Fruit fly (Drosophila melanogaster) whole organism, embryonic: ENCODE data around the gene be.
A peak's percentile ranks its signal among the peaks of the same experiment; 100 is the strongest.

Experiments used
- Blimp-1 ChIP-seq: fragments of 200-800 bp; sonication (Bioruptor generic); optimal IDR thresholded peaks from 3 replicates; lab custom pipeline; 2018; ENCODE audit warnings: missing biosample characterization, missing genetic modification characterization, mild to moderate bottlenecking, moderate library complexity, missing genetic modification reagents
- CG10274 ChIP-seq: fragments of 200-800 bp; sonication (Bioruptor generic); optimal IDR thresholded peaks from 3 replicates; lab custom pipeline; 2017; ENCODE audit warnings: missing biosample characterization, mild to moderate bottlenecking, missing genetic modification characterization
- CG10366 ChIP-seq: fragments of 200-800 bp; sonication (Bioruptor generic); IDR thresholded peaks from 2 replicates; pipeline ENCODE4 v1.3.6; 2022; ENCODE audit warnings: missing biosample characterization, missing genetic modification characterization
- CG12104 ChIP-seq: fragments of 200-800 bp; sonication (Bioruptor generic); optimal IDR thresholded peaks from 3 replicates; lab custom pipeline; 2016; ENCODE audit warnings: missing biosample characterization, missing genetic modification characterization
- CG12219 ChIP-seq: fragments of 200-800 bp; sonication (Bioruptor generic); optimal IDR thresholded peaks from 3 replicates; lab custom pipeline; 2018; ENCODE audit warnings: missing biosample characterization, mild to moderate bottlenecking, missing genetic modification characterization
- CG13775 ChIP-seq: fragments of 200-800 bp; sonication (Bioruptor generic); optimal IDR thresholded peaks from 3 replicates; lab custom pipeline; 2017; ENCODE audit warnings: missing biosample characterization, mild to moderate bottlenecking, missing genetic modification characterization
- CG17328 ChIP-seq: fragments of 200-800 bp; sonication (Bioruptor generic); IDR thresholded peaks from 2 replicates; pipeline ENCODE4 v1.3.6; 2022; ENCODE audit warnings: missing biosample characterization, missing genetic modification characterization
- CG17359 ChIP-seq: fragments of 200-800 bp; sonication (Bioruptor generic); optimal IDR thresholded peaks from 3 replicates; lab custom pipeline; 2018; ENCODE audit warnings: missing biosample characterization, mild to moderate bottlenecking, missing genetic modification characterization, moderate library complexity
- CG2199 ChIP-seq: fragments of 200-800 bp; sonication (Bioruptor generic); IDR thresholded peaks from 3 replicates; pipeline ENCODE4 v1.3.6; 2022; ENCODE audit warnings: missing biosample characterization, missing genetic modification characterization
- CG2889 ChIP-seq: fragments of 200-800 bp; sonication (Bioruptor generic); IDR thresholded peaks from 3 replicates; pipeline ENCODE4 v1.3.6; 2022; ENCODE audit warnings: missing biosample characterization, missing genetic modification characterization
- CG30403 ChIP-seq: fragments of 200-800 bp; sonication (Bioruptor generic); optimal IDR thresholded peaks from 3 replicates; lab custom pipeline; 2016; ENCODE audit warnings: missing biosample characterization, missing genetic modification characterization
- CG3995 ChIP-seq: fragments of 200-800 bp; sonication (Bioruptor generic); optimal IDR thresholded peaks from 3 replicates; lab custom pipeline; 2016; ENCODE audit warnings: missing biosample characterization, missing genetic modification characterization
- CG6689 ChIP-seq: fragments of 200-800 bp; sonication (Bioruptor generic); IDR thresholded peaks from 2 replicates; pipeline ENCODE4 v1.3.6; 2022; ENCODE audit warnings: missing biosample characterization, missing genetic modification characterization
- CG6765 ChIP-seq: fragments of 200-800 bp; sonication (Bioruptor generic); optimal IDR thresholded peaks from 3 replicates; lab custom pipeline; 2017; ENCODE audit warnings: missing biosample characterization, mild to moderate bottlenecking, missing genetic modification characterization
- CG7786 ChIP-seq: fragments of 200-800 bp; sonication (Bioruptor generic); optimal IDR thresholded peaks from 2 replicates; lab custom pipeline; 2016; ENCODE audit warnings: missing biosample characterization, missing genetic modification characterization
- CG8089 ChIP-seq: fragments of 200-800 bp; sonication (Bioruptor generic); optimal IDR thresholded peaks from 3 replicates; lab custom pipeline; 2016; ENCODE audit warnings: missing biosample characterization, missing genetic modification characterization
- CTCF ChIP-seq: fragments of 200-800 bp; sonication (Bioruptor generic); optimal IDR thresholded peaks from 2 replicates; lab custom pipeline; 2017; ENCODE audit warnings: missing biosample characterization, mild to moderate bottlenecking, missing genetic modification characterization, moderate library complexity
- Camta ChIP-seq: fragments of 200-800 bp; sonication (Bioruptor generic); optimal IDR thresholded peaks from 2 replicates; lab custom pipeline; 2016; ENCODE audit warnings: missing biosample characterization, missing genetic modification characterization
- Dbx ChIP-seq: fragments of 200-800 bp; sonication (Bioruptor generic); IDR thresholded peaks from 3 replicates; pipeline ENCODE4 v1.3.6; 2022; ENCODE audit warnings: missing biosample characterization, missing genetic modification characterization
- Drgx ChIP-seq: fragments of 200-800 bp; sonication (Bioruptor generic); IDR thresholded peaks from 2 replicates; pipeline ENCODE4 v1.3.6; 2022; ENCODE audit warnings: missing biosample characterization, missing genetic modification characterization
- Fer2 ChIP-seq: fragments of 200-800 bp; sonication (Bioruptor generic); optimal IDR thresholded peaks from 2 replicates; lab custom pipeline; 2018; ENCODE audit warnings: missing biosample characterization, mild to moderate bottlenecking, missing genetic modification characterization, moderate library complexity
- HHEX ChIP-seq: fragments of 200-800 bp; sonication (Bioruptor generic); optimal IDR thresholded peaks from 3 replicates; lab custom pipeline; 2017; ENCODE audit warnings: missing biosample characterization, mild to moderate bottlenecking, missing genetic modification characterization, missing genetic modification reagents
- MESR4 ChIP-seq: fragments of 200-800 bp; sonication (Bioruptor generic); optimal IDR thresholded peaks from 2 replicates; lab custom pipeline; 2018; ENCODE audit warnings: missing biosample characterization, mild to moderate bottlenecking, missing genetic modification characterization, moderate library complexity
- Med ChIP-seq: fragments of 200-800 bp; sonication (Bioruptor generic); peaks from one replicate; lab custom pipeline; 2016; ENCODE audit warnings: missing biosample characterization, missing genetic modification characterization, mild to moderate bottlenecking, inconsistent platforms, moderate library complexity
- Ptx1 ChIP-seq: fragments of 200-800 bp; sonication (Bioruptor generic); IDR thresholded peaks from 2 replicates; pipeline ENCODE4 v1.3.6; 2022; ENCODE audit warnings: missing biosample characterization, missing genetic modification characterization
- Rfx ChIP-seq: fragments of 200-800 bp; sonication (Bioruptor generic); IDR thresholded peaks from 2 replicates; pipeline ENCODE4 v1.3.6; 2022; ENCODE audit warnings: missing biosample characterization, missing genetic modification characterization
- Trl ChIP-seq, 3 experiments: fragments of >200 bp in 2 of 3; fragments of 200-800 bp in 1 of 3; sonication (Bioruptor generic) in 1 of 3; optimal IDR thresholded peaks; 2 replicates in 1 of 3; 3 replicates in 2 of 3; lab custom pipeline; 2016 to 2017; ENCODE audit warnings: missing biosample characterization in 1 of 3, missing genetic modification characterization in 1 of 3
- YL-1 ChIP-seq: fragments of 200-800 bp; sonication (Bioruptor generic); optimal IDR thresholded peaks from 3 replicates; lab custom pipeline; 2017; ENCODE audit warnings: missing biosample characterization, mild to moderate bottlenecking, missing genetic modification characterization
- cad ChIP-seq: fragments of >200 bp; optimal IDR thresholded peaks from 2 replicates; lab custom pipeline; 2017; ENCODE audit warnings: missing biosample characterization, missing genetic modification characterization
- cato ChIP-seq: fragments of 200-800 bp; sonication (Bioruptor generic); optimal IDR thresholded peaks from 2 replicates; lab custom pipeline; 2016; ENCODE audit warnings: missing biosample characterization, missing genetic modification characterization, borderline replicate concordance
- chinmo ChIP-seq: fragments of 200-800 bp; sonication (Bioruptor generic); IDR thresholded peaks from 4 replicates; pipeline ENCODE4 v1.3.6; 2022; ENCODE audit warnings: missing biosample characterization, missing genetic modification characterization; ENCODE audit not compliant: partially characterized antibody
- croc ChIP-seq: fragments of 200-800 bp; sonication (Bioruptor generic); conservative IDR thresholded peaks from 3 replicates; pipeline ENCODE4 v1.3.6; 2022; ENCODE audit warnings: missing biosample characterization, missing genetic modification characterization
- crp ChIP-seq, 2 experiments: fragments of 200-800 bp; sonication (Bioruptor generic); optimal IDR thresholded peaks; 2 replicates in 1 of 2; 3 replicates in 1 of 2; lab custom pipeline; 2017; ENCODE audit warnings: missing biosample characterization in 2 of 2, missing genetic modification characterization in 2 of 2, mild to moderate bottlenecking in 1 of 2, moderate library complexity in 1 of 2
- dati ChIP-seq: fragments of 200-800 bp; sonication (Bioruptor generic); IDR thresholded peaks from 2 replicates; pipeline ENCODE4 v1.3.6; 2022; ENCODE audit warnings: missing biosample characterization, missing genetic modification characterization
- dysf ChIP-seq: fragments of 200-800 bp; sonication (Bioruptor generic); IDR thresholded peaks from 3 replicates; pipeline ENCODE4 v1.3.6; 2022; ENCODE audit warnings: missing biosample characterization, missing genetic modification characterization
- en ChIP-seq: fragments of 200-800 bp; sonication (Bioruptor generic); optimal IDR thresholded peaks from 2 replicates; lab custom pipeline; 2016; ENCODE audit warnings: missing biosample characterization, missing genetic modification characterization
- fd96Cb ChIP-seq: fragments of 200-800 bp; sonication (Bioruptor generic); optimal IDR thresholded peaks from 2 replicates; lab custom pipeline; 2018; ENCODE audit warnings: missing biosample characterization, mild to moderate bottlenecking, missing genetic modification characterization, moderate library complexity
- gt ChIP-seq: fragments of 200-800 bp; sonication (Bioruptor generic); IDR thresholded peaks from 2 replicates; pipeline ENCODE4 v1.3.6; 2022; ENCODE audit warnings: missing biosample characterization, missing genetic modification characterization
- kni ChIP-seq: fragments of 200-800 bp; sonication (Bioruptor generic); optimal IDR thresholded peaks from 3 replicates; lab custom pipeline; 2017; ENCODE audit warnings: mild to moderate bottlenecking, missing biosample characterization, missing genetic modification reagents, missing genetic modification characterization
- odd ChIP-seq: fragments of 200-800 bp; sonication (Bioruptor generic); optimal IDR thresholded peaks from 2 replicates; lab custom pipeline; 2017; ENCODE audit warnings: missing biosample characterization, mild to moderate bottlenecking, missing genetic modification characterization
- sob ChIP-seq: fragments of 200-800 bp; sonication (Bioruptor generic); IDR thresholded peaks from 2 replicates; pipeline ENCODE4 v1.3.6; 2022; ENCODE audit warnings: missing biosample characterization, missing genetic modification characterization
- stc ChIP-seq: fragments of 200-800 bp; sonication (Bioruptor generic); IDR thresholded peaks from 2 replicates; pipeline ENCODE4 v1.3.6; 2022; ENCODE audit warnings: missing biosample characterization, missing genetic modification characterization
- twi ChIP-seq: fragments of 200-800 bp; optimal IDR thresholded peaks from 2 replicates; lab custom pipeline; 2019; ENCODE audit warnings: missing biosample characterization, mild to moderate bottlenecking, missing genetic modification characterization, moderate library complexity

Gene be

dm6 chrX:15026897-15027296 lies 2.7 kb downstream of the be start (continued):
- TF ChIP-seq CG30403 (GFP tag; lab: Kevin White, UChicago) (peak; percentile 24), Camta (GFP tag; lab: Kevin White, UChicago) (no peak), fd96Cb (peak; percentile 34), CG2889 (no peak), en (GFP tag; lab: Kevin White, UChicago) (peak; percentile 10), Trl (optimal IDR thresholded peaks at IDR 0.05; lab: Kevin White, UChicago) (no peak), Trl (GFP tag; optimal IDR thresholded peaks at IDR 0.05; lab: Kevin White, UChicago) (peak; percentile 1), Dbx (no peak), gt (GFP tag; lab: Robert Waterston, UW) (no peak), CG17359 (tag; lab: Kevin White, UChicago) (peak; percentile 11), CG17328 (peak; percentile 45; the same call in 1 of the 2 replicates), dysf (GFP tag; lab: Robert Waterston, UW) (0 out of 3 replicates have a peak, but pooled peaks have one; percentile 24), YL-1 (GFP tag; lab: Kevin White, UChicago) (no peak)

dm6 chrX:15028152-15028551 lies 3.9 kb downstream of the be start:
- TF ChIP-seq twi (tag; lab: Kevin White, UChicago), result peak; percentile 91
- 0 out of 3 replicates have a peak, but pooled peaks have one; percentile 26 for TF ChIP-seq CG2199
- TF ChIP-seq sob, result no peak
- peak; percentile 6 for TF ChIP-seq Med (GFP tag; lab: Kevin White, UChicago)
- TF ChIP-seq, all 482 proteins: peak for 3

- TF ChIP-seq Med (GFP tag; lab: Kevin White, UChicago), result peak; percentile 63
- no peak for TF ChIP-seq CTCF (GFP tag; lab: Kevin White, UChicago)
- no peak for TF ChIP-seq chinmo (GFP tag; lab: Robert Waterston, UW)
- peak; percentile 44 for TF ChIP-seq twi (tag; lab: Kevin White, UChicago)
- TF ChIP-seq HHEX (GFP tag; lab: Kevin White, UChicago), result no peak
Observed at dm6 chrX:15029864-15030263, 5.6 kb downstream of the be start.

dm6 chrX:15042499-15042898 lies 18.3 kb downstream of the be start:
- TF ChIP-seq CG10274 (GFP tag; lab: Kevin White, UChicago), result no peak
- TF ChIP-seq stc (GFP tag; lab: Robert Waterston, UW), result no peak
- no peak for TF ChIP-seq CG12104 (GFP tag; lab: Kevin White, UChicago)
- TF ChIP-seq cato, result no peak
- TF ChIP-seq Drgx, result peak; percentile 54
- TF ChIP-seq CG12219, result no peak

- peak; percentile 26; the same call in 1 of the 2 replicates for TF ChIP-seq CG6689 (GFP tag; lab: Robert Waterston, UW)
- peak; percentile 55; the same call in 1 of the 2 replicates for TF ChIP-seq dati (GFP tag; lab: Robert Waterston, UW)
- peak; percentile 80 for TF ChIP-seq CG6765
- TF ChIP-seq cad, result no peak
- TF ChIP-seq crp (GFP tag; optimal IDR thresholded peaks at IDR 0.05; lab: Kevin White, UChicago), result peak in 1 of 2 experiments; percentile 46
- peak; percentile 14 for TF ChIP-seq MESR4 (GFP tag; lab: Kevin White, UChicago)
- peak; percentile 21 for TF ChIP-seq CG3995
- peak; percentile 10 for TF ChIP-seq CG13775 (GFP tag; lab: Kevin White, UChicago)
- no peak for TF ChIP-seq Ptx1
- peak; percentile 87 for TF ChIP-seq YL-1 (GFP tag; lab: Kevin White, UChicago)
- TF ChIP-seq Blimp-1 (GFP tag; lab: Kevin White, UChicago), result peak; percentile 85
- TF ChIP-seq gt (GFP tag; lab: Robert Waterston, UW), result no peak
- peak; percentile 97 for TF ChIP-seq kni (GFP tag; lab: Kevin White, UChicago)
- TF ChIP-seq CG7786, result peak; percentile 21
- peak; percentile 72 for TF ChIP-seq Fer2
- peak; percentile 54; the same call in 1 of the 2 replicates for TF ChIP-seq Rfx (GFP tag; lab: Robert Waterston, UW)
- peak; percentile 7; the same call in 1 of the 2 replicates for TF ChIP-seq CG10366 (GFP tag; lab: Robert Waterston, UW)
- peak; percentile 89 for TF ChIP-seq Camta (GFP tag; lab: Kevin White, UChicago)
- TF ChIP-seq CG8089, result peak; percentile 89
- peak; percentile 91 for TF ChIP-seq odd (GFP tag; lab: Kevin White, UChicago)
- 0 out of 3 replicates have a peak, but pooled peaks have one; percentile 22 for TF ChIP-seq croc (GFP tag; lab: Robert Waterston, UW)
Observed at dm6 chrX:15043013-15043699, 18.9 kb downstream of the be start.
